Fruit fly (Drosophila melanogaster) whole organism, embryonic: Measurements from ENCODE around the gene gpp.

Experiments used
- Antp ChIP-seq: fragments of 200-800 bp; sonication (Bioruptor generic); optimal IDR thresholded peaks from 3 replicates; lab custom pipeline; 2016; ENCODE audit warnings: missing biosample characterization, missing genetic modification characterization
- Atf-2 ChIP-seq: fragments of 200-800 bp; sonication (Bioruptor generic); optimal IDR thresholded peaks from 2 replicates; lab custom pipeline; 2016; ENCODE audit warnings: missing biosample characterization, missing genetic modification characterization
- CG10267 ChIP-seq: fragments of 200-800 bp; sonication (Bioruptor generic); optimal IDR thresholded peaks from 2 replicates; lab custom pipeline; 2018; ENCODE audit warnings: missing biosample characterization, mild to moderate bottlenecking, missing genetic modification characterization, moderate library complexity
- CG10366 ChIP-seq: fragments of 200-800 bp; sonication (Bioruptor generic); IDR thresholded peaks from 2 replicates; pipeline ENCODE4 v1.3.6; 2022; ENCODE audit warnings: missing biosample characterization, missing genetic modification characterization
- CG11093 ChIP-seq: fragments of 200-800 bp; sonication (Bioruptor generic); IDR thresholded peaks from 3 replicates; pipeline ENCODE4 v1.3.6; 2022; ENCODE audit warnings: missing biosample characterization, missing genetic modification characterization
- CG13296 ChIP-seq: fragments of 200-800 bp; sonication (Bioruptor generic); optimal IDR thresholded peaks from 3 replicates; lab custom pipeline; 2018; ENCODE audit warnings: missing biosample characterization, mild to moderate bottlenecking, missing genetic modification characterization
- CG14050 ChIP-seq: fragments of 200-800 bp; sonication (Bioruptor generic); IDR thresholded peaks from 3 replicates; pipeline ENCODE4 v1.3.6; 2022; ENCODE audit warnings: missing biosample characterization, missing genetic modification characterization
- CG17186 ChIP-seq: fragments of 200-800 bp; sonication (Bioruptor generic); optimal IDR thresholded peaks from 3 replicates; lab custom pipeline; 2017; ENCODE audit warnings: missing biosample characterization, missing genetic modification reagents, missing genetic modification characterization
- CG32532 ChIP-seq: fragments of 200-800 bp; sonication (Bioruptor generic); IDR thresholded peaks from 2 replicates; pipeline ENCODE4 v1.3.6; 2022; ENCODE audit warnings: missing biosample characterization, missing genetic modification characterization
- CG34224 ChIP-seq: fragments of 200-800 bp; sonication (Bioruptor generic); IDR thresholded peaks from 3 replicates; pipeline ENCODE4 v1.3.6; 2022; ENCODE audit warnings: missing biosample characterization, missing genetic modification characterization; ENCODE audit not compliant: partially characterized antibody
- CG3995 ChIP-seq: fragments of 200-800 bp; sonication (Bioruptor generic); optimal IDR thresholded peaks from 3 replicates; lab custom pipeline; 2016; ENCODE audit warnings: missing biosample characterization, missing genetic modification characterization
- CG43689 ChIP-seq: fragments of 200-800 bp; sonication (Bioruptor generic); IDR thresholded peaks from 2 replicates; pipeline ENCODE4 v1.3.6; 2022; ENCODE audit warnings: missing biosample characterization, missing genetic modification characterization
- CG4424 ChIP-seq: fragments of 200-800 bp; sonication (Bioruptor generic); optimal IDR thresholded peaks from 3 replicates; lab custom pipeline; 2016; ENCODE audit warnings: missing biosample characterization, missing genetic modification characterization
- CG4707 ChIP-seq: fragments of 200-800 bp; sonication (Bioruptor generic); optimal IDR thresholded peaks from 2 replicates; lab custom pipeline; 2018; ENCODE audit warnings: missing biosample characterization, mild to moderate bottlenecking, missing genetic modification characterization, moderate library complexity
- CG8290 ChIP-seq, 3 experiments: fragments of 200-800 bp; sonication (Bioruptor generic); optimal IDR thresholded peaks; 2 replicates each; lab custom pipeline; 2016 to 2019; ENCODE audit warnings: missing biosample characterization in 3 of 3, missing genetic modification characterization in 3 of 3, mild to moderate bottlenecking in 2 of 3, moderate library complexity in 1 of 3
- CG8359 ChIP-seq: fragments of 200-800 bp; sonication (Bioruptor generic); optimal IDR thresholded peaks from 2 replicates; lab custom pipeline; 2017; ENCODE audit warnings: missing biosample characterization, mild to moderate bottlenecking, missing genetic modification characterization, borderline replicate concordance
- CG9797 ChIP-seq: fragments of 200-800 bp; sonication (Bioruptor generic); optimal IDR thresholded peaks from 3 replicates; lab custom pipeline; 2018; ENCODE audit warnings: missing biosample characterization, mild to moderate bottlenecking, missing genetic modification characterization
- CG9876 ChIP-seq: fragments of 200-800 bp; sonication (Bioruptor generic); optimal IDR thresholded peaks from 2 replicates; lab custom pipeline; 2016; ENCODE audit warnings: missing biosample characterization, missing genetic modification characterization
- Doc2 ChIP-seq: fragments of 200-800 bp; sonication (Bioruptor generic); IDR thresholded peaks from 2 replicates; pipeline ENCODE4 v1.3.6; 2022; ENCODE audit warnings: missing biosample characterization, missing genetic modification characterization
- HLHmδ ChIP-seq: fragments of 200-800 bp; sonication (Bioruptor generic); optimal IDR thresholded peaks from 2 replicates; lab custom pipeline; 2018; ENCODE audit warnings: missing biosample characterization, mild to moderate bottlenecking, missing genetic modification characterization, moderate library complexity
- HmgZ ChIP-seq: fragments of 200-800 bp; sonication (Bioruptor generic); optimal IDR thresholded peaks from 2 replicates; lab custom pipeline; 2018; ENCODE audit warnings: missing biosample characterization, mild to moderate bottlenecking, missing genetic modification characterization
- NFAT ChIP-seq: fragments of 200-800 bp; sonication (Bioruptor generic); IDR thresholded peaks from 2 replicates; pipeline ENCODE4 v1.3.6; 2022; ENCODE audit warnings: missing biosample characterization, missing genetic modification characterization
- Neu2 ChIP-seq: fragments of 200-800 bp; sonication (Bioruptor generic); optimal IDR thresholded peaks from 3 replicates; lab custom pipeline; 2016; ENCODE audit warnings: missing biosample characterization, missing genetic modification characterization, borderline replicate concordance
- Nf-YB ChIP-seq: fragments of 200-800 bp; sonication (Bioruptor generic); optimal IDR thresholded peaks from 3 replicates; lab custom pipeline; 2019; ENCODE audit warnings: missing biosample characterization, mild to moderate bottlenecking, missing genetic modification characterization, moderate library complexity
- Optix ChIP-seq: fragments of 200-800 bp; sonication (Bioruptor generic); IDR thresholded peaks from 3 replicates; pipeline ENCODE4 v1.3.6; 2022; ENCODE audit warnings: missing biosample characterization, missing genetic modification characterization
- Side ChIP-seq: fragments of 200-800 bp; sonication (Bioruptor generic); optimal IDR thresholded peaks from 2 replicates; lab custom pipeline; 2016; ENCODE audit warnings: missing biosample characterization, missing genetic modification characterization
- Ssrp ChIP-seq: fragments of 200-800 bp; sonication (Bioruptor generic); optimal IDR thresholded peaks from 2 replicates; lab custom pipeline; 2018; ENCODE audit warnings: missing biosample characterization, mild to moderate bottlenecking, missing genetic modification characterization, moderate library complexity
- Tbp ChIP-seq: fragments of >200 bp; optimal IDR thresholded peaks from 2 replicates; lab custom pipeline; 2018; ENCODE audit warnings: missing biosample characterization, missing genetic modification characterization
- amos ChIP-seq: fragments of 200-800 bp; sonication (Bioruptor generic); IDR thresholded peaks from 2 replicates; pipeline ENCODE4 v1.3.6; 2022; ENCODE audit warnings: missing biosample characterization, missing genetic modification characterization; ENCODE audit not compliant: partially characterized antibody
- bab2 ChIP-seq: fragments of 200-800 bp; sonication (Bioruptor generic); optimal IDR thresholded peaks from 2 replicates; lab custom pipeline; 2016; ENCODE audit warnings: missing biosample characterization, missing genetic modification characterization
- cad ChIP-seq: fragments of >200 bp; optimal IDR thresholded peaks from 2 replicates; lab custom pipeline; 2017; ENCODE audit warnings: missing biosample characterization, missing genetic modification characterization
- cato ChIP-seq: fragments of 200-800 bp; sonication (Bioruptor generic); optimal IDR thresholded peaks from 2 replicates; lab custom pipeline; 2016; ENCODE audit warnings: missing biosample characterization, missing genetic modification characterization, borderline replicate concordance
- chn ChIP-seq: fragments of 200-800 bp; sonication (Bioruptor generic); optimal IDR thresholded peaks from 2 replicates; lab custom pipeline; 2016; ENCODE audit warnings: missing biosample characterization, missing genetic modification characterization
- fd96Cb ChIP-seq: fragments of 200-800 bp; sonication (Bioruptor generic); optimal IDR thresholded peaks from 2 replicates; lab custom pipeline; 2018; ENCODE audit warnings: missing biosample characterization, mild to moderate bottlenecking, missing genetic modification characterization, moderate library complexity
- gcm ChIP-seq: fragments of 200-800 bp; sonication (Bioruptor generic); optimal IDR thresholded peaks from 2 replicates; lab custom pipeline; 2019; ENCODE audit warnings: missing biosample characterization, mild to moderate bottlenecking, missing genetic modification characterization, moderate library complexity
- jumu ChIP-seq: fragments of 200-800 bp; sonication (Bioruptor generic); optimal IDR thresholded peaks from 3 replicates; lab custom pipeline; 2016; ENCODE audit warnings: missing biosample characterization, missing genetic modification characterization
- kay ChIP-seq: fragments of 200-800 bp; sonication (Bioruptor generic); optimal IDR thresholded peaks from 2 replicates; lab custom pipeline; 2016; ENCODE audit warnings: missing biosample characterization, missing genetic modification characterization
- knrl ChIP-seq: fragments of 200-800 bp; sonication (Bioruptor generic); IDR thresholded peaks from 3 replicates; pipeline ENCODE4 v1.3.6; 2022; ENCODE audit warnings: missing biosample characterization, missing genetic modification characterization; ENCODE audit not compliant: partially characterized antibody
- mirr ChIP-seq: fragments of 200-800 bp; sonication (Bioruptor generic); optimal IDR thresholded peaks from 3 replicates; lab custom pipeline; 2018; ENCODE audit warnings: missing biosample characterization, mild to moderate bottlenecking, missing genetic modification characterization
- mld ChIP-seq: fragments of 200-800 bp; sonication (Bioruptor generic); IDR thresholded peaks from 3 replicates; pipeline ENCODE4 v1.3.6; 2022; ENCODE audit warnings: missing biosample characterization, missing genetic modification characterization; ENCODE audit not compliant: partially characterized antibody
- nerfin-2 ChIP-seq: fragments of 200-800 bp; sonication (Bioruptor generic); IDR thresholded peaks from 2 replicates; pipeline ENCODE4 v1.3.6; 2022; ENCODE audit warnings: missing biosample characterization, missing genetic modification characterization; ENCODE audit not compliant: partially characterized antibody
- pho ChIP-seq: fragments of 200-800 bp; sonication (Bioruptor generic); optimal IDR thresholded peaks from 2 replicates; lab custom pipeline; 2016; ENCODE audit warnings: missing biosample characterization, missing genetic modification characterization
- pum ChIP-seq: fragments of 200-800 bp; sonication (Bioruptor generic); optimal IDR thresholded peaks from 2 replicates; lab custom pipeline; 2016; ENCODE audit warnings: missing biosample characterization, missing genetic modification characterization
- sisA ChIP-seq: fragments of 200-800 bp; sonication (Bioruptor generic); IDR thresholded peaks from 2 replicates; pipeline ENCODE4 v1.3.6; 2022; ENCODE audit warnings: missing biosample characterization, missing genetic modification characterization
- tx ChIP-seq: fragments of 200-800 bp; sonication (Bioruptor generic); optimal IDR thresholded peaks from 2 replicates; lab custom pipeline; 2016; ENCODE audit warnings: missing biosample characterization, missing genetic modification characterization
- vnd ChIP-seq: fragments of 200-800 bp; sonication (Bioruptor generic); IDR thresholded peaks from 3 replicates; pipeline ENCODE4 v1.3.6; 2022; ENCODE audit warnings: missing biosample characterization, missing genetic modification characterization; ENCODE audit not compliant: partially characterized antibody
- z ChIP-seq: fragments of 200-800 bp; sonication (Bioruptor generic); IDR thresholded peaks from 3 replicates; pipeline ENCODE4 v1.3.6; 2022; ENCODE audit warnings: missing biosample characterization, missing genetic modification characterization
- zen2 ChIP-seq: fragments of 200-800 bp; sonication (Bioruptor generic); IDR thresholded peaks from 3 replicates; pipeline ENCODE4 v1.3.6; 2022; ENCODE audit warnings: missing biosample characterization, missing genetic modification characterization; ENCODE audit not compliant: partially characterized antibody
- zfh2 ChIP-seq: fragments of 200-800 bp; sonication (Bioruptor generic); optimal IDR thresholded peaks from 2 replicates; lab custom pipeline; 2016; ENCODE audit warnings: missing biosample characterization, missing genetic modification characterization

Gene gpp

dm6 chr3R:6467646-6468350, 61.1 kb downstream of the gpp start (continued):
- TF ChIP-seq CG14050 (GFP tag; lab: Robert Waterston, UW) (no peak), Tbp (no peak), CG9876 (GFP tag; lab: Kevin White, UChicago) (no peak), cad (GFP tag; lab: Kevin White, UChicago) (no peak), cato (GFP tag; lab: Kevin White, UChicago) (no peak), pho (GFP tag; lab: Kevin White, UChicago) (peak; percentile 25), amos (no peak), tx (peak; percentile 41), HLHmδ (GFP tag; lab: Kevin White, UChicago) (no peak), kay (peak; percentile 7), CG34224 (no peak), CG11093 (GFP tag; lab: Robert Waterston, UW) (no peak), mirr (GFP tag; lab: Kevin White, UChicago) (no peak), bab2 (GFP tag; lab: Kevin White, UChicago) (peak; percentile 43), CG43689 (GFP tag; lab: Robert Waterston, UW) (no peak), Atf-2 (GFP tag; lab: Kevin White, UChicago) (peak; percentile 9), nerfin-2 (GFP tag; lab: Robert Waterston, UW) (no peak), z (GFP tag; lab: Robert Waterston, UW) (no peak), CG10267 (tag; lab: Kevin White, UChicago) (peak; percentile 21), Ssrp (tag; lab: Kevin White, UChicago) (peak; percentile 79), Doc2 (GFP tag; lab: Robert Waterston, UW) (no peak), CG4424 (GFP tag; lab: Kevin White, UChicago) (no peak), jumu (GFP tag; lab: Kevin White, UChicago) (peak; percentile 54), knrl (GFP tag; lab: Robert Waterston, UW) (no peak), NFAT (GFP tag; lab: Robert Waterston, UW) (no peak), Optix (GFP tag; lab: Robert Waterston, UW) (no peak), CG17186 (GFP tag; lab: Kevin White, UChicago) (no peak), CG10366 (GFP tag; lab: Robert Waterston, UW) (peak; percentile 21; the same call in 1 of the 2 replicates), sisA (no peak), Neu2 (GFP tag; lab: Kevin White, UChicago) (no peak), CG9797 (GFP tag; lab: Kevin White, UChicago) (no peak), CG13296 (GFP tag; lab: Kevin White, UChicago) (peak; percentile 37), CG32532 (no peak), fd96Cb (tag; lab: Kevin White, UChicago) (no peak), CG3995 (GFP tag; lab: Kevin White, UChicago) (no peak), mld (GFP tag; lab: Robert Waterston, UW) (no peak), zfh2 (GFP tag; lab: Kevin White, UChicago) (no peak), vnd (GFP tag; lab: Robert Waterston, UW) (no peak), gcm (GFP tag; lab: Kevin White, UChicago) (peak; percentile 78), CG8290 (GFP tag; optimal IDR thresholded peaks at IDR 0.05; lab: Kevin White, UChicago) (no peak), CG8290 (tag; optimal IDR thresholded peaks at IDR 0.05; lab: Kevin White, UChicago) (peak in 1 of 2 experiments; percentile 15), HmgZ (tag; lab: Kevin White, UChicago) (peak; percentile 9), Antp (GFP tag; lab: Kevin White, UChicago) (no peak), chn (no peak), CG4707 (peak; percentile 38), Nf-YB (GFP tag; lab: Kevin White, UChicago) (peak; percentile 51), pum (GFP tag; lab: Kevin White, UChicago) (no peak), zen2 (no peak), Side (GFP tag; lab: Kevin White, UChicago) (no peak), CG8359 (GFP tag; lab: Kevin White, UChicago) (no peak)
